Fruit fly (Drosophila melanogaster): ENCODE measurements around the gene CG7099.

CG7099 gene

DNA sequence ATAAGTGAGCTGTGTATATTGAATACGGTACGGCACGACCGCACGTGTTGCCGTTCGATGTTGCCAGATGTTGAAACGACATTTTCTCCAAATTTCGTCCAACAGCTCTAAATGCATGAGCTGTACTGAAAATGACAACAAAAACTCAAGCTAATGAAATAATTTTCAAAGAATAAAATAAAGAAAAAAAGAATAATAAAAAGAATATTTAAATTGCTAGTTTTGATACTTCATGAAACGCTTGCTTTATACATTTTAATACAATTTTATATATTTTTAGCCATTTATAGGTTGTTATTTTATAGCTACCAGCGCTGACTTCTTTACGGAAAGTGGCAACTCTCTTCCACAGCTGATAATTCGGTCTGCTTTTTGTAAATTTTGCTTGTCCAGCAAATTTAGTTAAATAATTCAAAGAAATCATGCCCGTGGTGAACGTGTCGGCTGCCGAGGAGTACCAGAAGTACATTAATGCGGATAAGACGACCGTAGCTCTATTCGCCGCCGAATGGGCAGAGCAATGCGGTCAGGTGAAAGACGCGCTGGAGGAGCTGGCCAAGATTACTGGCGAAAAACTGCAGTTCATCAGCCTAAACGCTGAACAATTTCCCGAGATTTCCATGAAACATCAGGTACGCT, 21.1 kb upstream of the CG7099 start, which contains the start of the genes Nnp-1 and Grx3 (continued):
- TF ChIP-seq Sox100B (GFP tag; optimal IDR thresholded peaks at IDR 0.05) (no peak), Six4 (GFP tag; optimal IDR thresholded peaks at IDR 0.05) (peak; percentile 10), YL-1 (GFP tag; optimal IDR thresholded peaks at IDR 0.05) (peak; percentile 78), CG5180 (GFP tag; optimal IDR thresholded peaks at IDR 0.05) (peak; percentile 71), exex (tag; optimal IDR thresholded peaks at IDR 0.05) (no peak), Nf-YC (tag; optimal IDR thresholded peaks at IDR 0.05) (no peak), CG1602 (GFP tag; optimal IDR thresholded peaks at IDR 0.05) (peak; percentile 22), CG15601 (tag; optimal IDR thresholded peaks at IDR 0.05) (no peak), gcm2 (GFP tag; optimal IDR thresholded peaks at IDR 0.05) (no peak), CG4282 (GFP tag; optimal IDR thresholded peaks at IDR 0.05) (no peak), Scr (GFP tag; IDR thresholded peaks at IDR 0.05; ENCODE audit: partially characterized antibody) (no peak), lola (GFP tag; optimal IDR thresholded peaks at IDR 0.05) (no peak), Mrtf (GFP tag; IDR thresholded peaks at IDR 0.05) (no peak), CG7987 (GFP tag; optimal IDR thresholded peaks at IDR 0.05) (no peak), CG7839 (tag; optimal IDR thresholded peaks at IDR 0.05) (no peak), chm (GFP tag; IDR thresholded peaks at IDR 0.05) (no peak), CG16863 (GFP tag; optimal IDR thresholded peaks at IDR 0.05) (no peak), CG30020 (tag; optimal IDR thresholded peaks at IDR 0.05) (peak; percentile 65), fd102C (GFP tag; optimal IDR thresholded peaks at IDR 0.05) (no peak), Sry-β (GFP tag; optimal IDR thresholded peaks at IDR 0.05) (peak; percentile 92), wek (GFP tag; optimal IDR thresholded peaks at IDR 0.05) (no peak), ranshi (GFP tag; IDR thresholded peaks at IDR 0.05) (no peak; the same call in 1 of the 2 replicates), Hand (GFP tag; optimal IDR thresholded peaks at IDR 0.05) (no peak), Atf6 (GFP tag; IDR thresholded peaks at IDR 0.05) (no peak), CG16813 (GFP tag; IDR thresholded peaks at IDR 0.05; ENCODE audit: partially characterized antibody) (no peak), CG15696 (tag; optimal IDR thresholded peaks at IDR 0.05) (peak; percentile 65), Oli (tag; optimal IDR thresholded peaks at IDR 0.05) (peak; percentile 27), CG11456 (GFP tag; IDR thresholded peaks at IDR 0.05) (no peak), inv (GFP tag; IDR thresholded peaks at IDR 0.05; ENCODE audit: partially characterized antibody) (no peak), Dp (GFP tag; optimal IDR thresholded peaks at IDR 0.05) (peak; percentile 1), row (GFP tag; IDR thresholded peaks at IDR 0.05) (peak; percentile 92), pb (GFP tag; optimal IDR thresholded peaks at IDR 0.05) (no peak), CG1647 (GFP tag; optimal IDR thresholded peaks at IDR 0.05) (no peak), CG8765 (GFP tag; IDR thresholded peaks at IDR 0.05) (no peak), caup (GFP tag; optimal IDR thresholded peaks at IDR 0.05; ENCODE audit: severe bottlenecking) (no peak), Atf3 (GFP tag; optimal IDR thresholded peaks at IDR 0.05) (no peak), gce (GFP tag; IDR thresholded peaks at IDR 0.05) (no peak), Med (GFP tag) (peak; percentile 81), mld (GFP tag; IDR thresholded peaks at IDR 0.05; ENCODE audit: partially characterized antibody) (no peak), CG8388 (GFP tag; optimal IDR thresholded peaks at IDR 0.05) (no peak), Hr3 (GFP tag; optimal IDR thresholded peaks at IDR 0.05) (peak; percentile 70), CG12769 (tag; optimal IDR thresholded peaks at IDR 0.05) (no peak), CG33213 (GFP tag; optimal IDR thresholded peaks at IDR 0.05) (no peak), Dbx (GFP tag; IDR thresholded peaks at IDR 0.05) (peak; percentile 16; the same call in 1 of the 3 replicates), rib (GFP tag; IDR thresholded peaks at IDR 0.05) (no peak), pros (GFP tag; optimal IDR thresholded peaks at IDR 0.05) (no peak), sna (GFP tag; IDR thresholded peaks at IDR 0.05; ENCODE audit: partially characterized antibody) (no peak), Hsf (GFP tag; optimal IDR thresholded peaks at IDR 0.05) (peak; percentile 7), TFAM (GFP tag; optimal IDR thresholded peaks at IDR 0.05) (no peak)

All from whole organism, embryonic.